Fruit fly (Drosophila melanogaster) whole organism, embryonic: ENCODE data around the gene Rab19.

Experiments
- Adf1 ChIP-seq: fragments of 200-800 bp; sonication (Bioruptor generic); IDR thresholded peaks from 2 replicates; pipeline ENCODE4 v1.3.6; 2022; ENCODE audit warnings: missing biosample characterization, missing genetic modification characterization
- Antp ChIP-seq: fragments of 200-800 bp; sonication (Bioruptor generic); optimal IDR thresholded peaks from 3 replicates; lab custom pipeline; 2016; ENCODE audit warnings: missing biosample characterization, missing genetic modification characterization
- CG10209 ChIP-seq: fragments of 200-800 bp; sonication (Bioruptor generic); optimal IDR thresholded peaks from 3 replicates; lab custom pipeline; 2017; ENCODE audit warnings: missing biosample characterization, mild to moderate bottlenecking, missing genetic modification characterization, missing genetic modification reagents
- CG10366 ChIP-seq: fragments of 200-800 bp; sonication (Bioruptor generic); IDR thresholded peaks from 2 replicates; pipeline ENCODE4 v1.3.6; 2022; ENCODE audit warnings: missing biosample characterization, missing genetic modification characterization
- CG11085 ChIP-seq: fragments of 200-800 bp; sonication (Bioruptor generic); IDR thresholded peaks from 2 replicates; pipeline ENCODE4 v1.3.6; 2022; ENCODE audit warnings: missing biosample characterization, missing genetic modification characterization
- CG15011 ChIP-seq: fragments of 200-800 bp; sonication (Bioruptor generic); optimal IDR thresholded peaks from 3 replicates; lab custom pipeline; 2018; ENCODE audit warnings: missing biosample characterization, mild to moderate bottlenecking, missing genetic modification characterization
- CG15514 ChIP-seq: fragments of 200-800 bp; sonication (Bioruptor generic); optimal IDR thresholded peaks from 3 replicates; lab custom pipeline; 2017; ENCODE audit warnings: missing biosample characterization, missing genetic modification characterization, mild to moderate bottlenecking, moderate library complexity, missing genetic modification reagents
- CG17829 ChIP-seq: fragments of 200-800 bp; optimal IDR thresholded peaks from 2 replicates; lab custom pipeline; 2019; ENCODE audit warnings: missing biosample characterization, mild to moderate bottlenecking, missing genetic modification characterization, moderate library complexity
- CG1832 ChIP-seq: fragments of 200-800 bp; sonication (Bioruptor generic); optimal IDR thresholded peaks from 2 replicates; lab custom pipeline; 2017; ENCODE audit warnings: missing biosample characterization, mild to moderate bottlenecking, missing genetic modification characterization, inconsistent platforms
- CG3281 ChIP-seq: fragments of 200-800 bp; sonication (Bioruptor generic); optimal IDR thresholded peaks from 3 replicates; lab custom pipeline; 2017; ENCODE audit warnings: missing biosample characterization, mild to moderate bottlenecking, missing genetic modification characterization
- CG6254 ChIP-seq: fragments of 200-800 bp; sonication (Bioruptor generic); optimal IDR thresholded peaks from 3 replicates; lab custom pipeline; 2017; ENCODE audit warnings: mild to moderate bottlenecking, missing biosample characterization, missing genetic modification reagents, missing genetic modification characterization
- CG6854 ChIP-seq: fragments of 200-800 bp; sonication (Bioruptor generic); optimal IDR thresholded peaks from 3 replicates; lab custom pipeline; 2017; ENCODE audit warnings: missing biosample characterization, mild to moderate bottlenecking, missing genetic modification characterization
- CG8388 ChIP-seq: fragments of 200-800 bp; sonication (Bioruptor generic); optimal IDR thresholded peaks from 2 replicates; lab custom pipeline; 2019; ENCODE audit warnings: missing biosample characterization, mild to moderate bottlenecking, missing genetic modification characterization, moderate library complexity
- CTCF ChIP-seq: fragments of 200-800 bp; sonication (Bioruptor generic); optimal IDR thresholded peaks from 2 replicates; lab custom pipeline; 2017; ENCODE audit warnings: missing biosample characterization, mild to moderate bottlenecking, missing genetic modification characterization, moderate library complexity
- Dip2 ChIP-seq: fragments of 200-800 bp; sonication (Bioruptor generic); IDR thresholded peaks from 2 replicates; pipeline ENCODE4 v1.3.6; 2022; ENCODE audit warnings: missing biosample characterization, missing genetic modification characterization
- Ets65A ChIP-seq: fragments of 200-800 bp; sonication (Bioruptor generic); peaks from one replicate; lab custom pipeline; 2016; ENCODE audit warnings: missing biosample characterization, missing genetic modification characterization
- Fer3 ChIP-seq: fragments of 200-800 bp; sonication (Bioruptor generic); optimal IDR thresholded peaks from 2 replicates; lab custom pipeline; 2018; ENCODE audit warnings: missing biosample characterization, mild to moderate bottlenecking, missing genetic modification characterization, moderate library complexity
- Gsc ChIP-seq: fragments of 200-800 bp; sonication (Bioruptor generic); IDR thresholded peaks from 2 replicates; pipeline ENCODE4 v1.3.6; 2022; ENCODE audit warnings: missing biosample characterization, missing genetic modification characterization
- HLH4C ChIP-seq: fragments of 200-800 bp; sonication (Bioruptor generic); IDR thresholded peaks from 3 replicates; pipeline ENCODE4 v1.3.6; 2022; ENCODE audit warnings: missing biosample characterization, missing genetic modification characterization; ENCODE audit not compliant: partially characterized antibody
- Hmr ChIP-seq: fragments of 200-800 bp; sonication (Bioruptor generic); optimal IDR thresholded peaks from 3 replicates; lab custom pipeline; 2017; ENCODE audit warnings: mild to moderate bottlenecking, missing biosample characterization, missing genetic modification reagents, missing genetic modification characterization
- Hsf ChIP-seq: fragments of 200-800 bp; sonication (Bioruptor generic); optimal IDR thresholded peaks from 3 replicates; lab custom pipeline; 2016; ENCODE audit warnings: missing biosample characterization, missing genetic modification characterization
- MTF-1 ChIP-seq: fragments of 200-800 bp; sonication (Bioruptor generic); optimal IDR thresholded peaks from 2 replicates; lab custom pipeline; 2018; ENCODE audit warnings: missing biosample characterization, mild to moderate bottlenecking, missing genetic modification characterization, borderline replicate concordance
- Neu2 ChIP-seq: fragments of 200-800 bp; sonication (Bioruptor generic); optimal IDR thresholded peaks from 3 replicates; lab custom pipeline; 2016; ENCODE audit warnings: missing biosample characterization, missing genetic modification characterization, borderline replicate concordance
- PHDP ChIP-seq: fragments of 200-800 bp; sonication (Bioruptor generic); optimal IDR thresholded peaks from 3 replicates; lab custom pipeline; 2018; ENCODE audit warnings: missing biosample characterization, mild to moderate bottlenecking, missing genetic modification characterization, moderate library complexity
- Ptx1 ChIP-seq: fragments of 200-800 bp; sonication (Bioruptor generic); IDR thresholded peaks from 2 replicates; pipeline ENCODE4 v1.3.6; 2022; ENCODE audit warnings: missing biosample characterization, missing genetic modification characterization
- Ravus ChIP-seq: fragments of 200-800 bp; sonication (Bioruptor generic); IDR thresholded peaks from 2 replicates; pipeline ENCODE4 v1.3.6; 2022; ENCODE audit warnings: missing biosample characterization, missing genetic modification characterization
- Rfx ChIP-seq: fragments of 200-800 bp; sonication (Bioruptor generic); IDR thresholded peaks from 2 replicates; pipeline ENCODE4 v1.3.6; 2022; ENCODE audit warnings: missing biosample characterization, missing genetic modification characterization
- Xrp1 ChIP-seq: fragments of 200-800 bp; sonication (Bioruptor generic); IDR thresholded peaks from 2 replicates; pipeline ENCODE4 v1.3.6; 2022; ENCODE audit warnings: missing biosample characterization, missing genetic modification characterization
- ab ChIP-seq: fragments of 200-800 bp; sonication (Bioruptor generic); optimal IDR thresholded peaks from 2 replicates; lab custom pipeline; 2016; ENCODE audit warnings: missing biosample characterization, missing genetic modification characterization
- amos ChIP-seq: fragments of 200-800 bp; sonication (Bioruptor generic); IDR thresholded peaks from 2 replicates; pipeline ENCODE4 v1.3.6; 2022; ENCODE audit warnings: missing biosample characterization, missing genetic modification characterization; ENCODE audit not compliant: partially characterized antibody
- aop ChIP-seq: fragments of 200-800 bp; sonication (Bioruptor generic); IDR thresholded peaks from 2 replicates; pipeline ENCODE4 v1.3.6; 2022; ENCODE audit warnings: missing biosample characterization, missing genetic modification characterization
- ara ChIP-seq: fragments of 200-800 bp; sonication (Bioruptor generic); IDR thresholded peaks from 2 replicates; pipeline ENCODE4 v1.3.6; 2022; ENCODE audit warnings: missing biosample characterization, missing genetic modification characterization
- ase ChIP-seq: fragments of 200-800 bp; sonication (Bioruptor generic); IDR thresholded peaks from 3 replicates; pipeline ENCODE4 v1.3.6; 2022; ENCODE audit warnings: missing biosample characterization, missing genetic modification characterization
- da ChIP-seq: fragments of 200-800 bp; sonication (Bioruptor generic); optimal IDR thresholded peaks from 2 replicates; lab custom pipeline; 2016; ENCODE audit warnings: missing biosample characterization, missing genetic modification characterization
- dan ChIP-seq: fragments of 200-800 bp; sonication (Bioruptor generic); IDR thresholded peaks from 2 replicates; pipeline ENCODE4 v1.3.6; 2022; ENCODE audit warnings: missing biosample characterization, missing genetic modification characterization
- exex ChIP-seq: fragments of 200-800 bp; sonication (Bioruptor generic); optimal IDR thresholded peaks from 4 replicates; lab custom pipeline; 2018; ENCODE audit warnings: missing biosample characterization, mild to moderate bottlenecking, missing genetic modification characterization, moderate library complexity
- gem ChIP-seq: fragments of 200-800 bp; sonication (Bioruptor generic); optimal IDR thresholded peaks from 2 replicates; lab custom pipeline; 2019; ENCODE audit warnings: missing biosample characterization, mild to moderate bottlenecking, missing genetic modification characterization, moderate library complexity
- gt ChIP-seq: fragments of 200-800 bp; sonication (Bioruptor generic); IDR thresholded peaks from 2 replicates; pipeline ENCODE4 v1.3.6; 2022; ENCODE audit warnings: missing biosample characterization, missing genetic modification characterization
- h ChIP-seq: fragments of >200 bp; optimal IDR thresholded peaks from 2 replicates; lab custom pipeline; 2017
- hb ChIP-seq: fragments of 200-800 bp; sonication (Bioruptor generic); IDR thresholded peaks from 3 replicates; pipeline ENCODE4 v1.3.6; 2022; ENCODE audit warnings: missing biosample characterization, missing genetic modification characterization; ENCODE audit not compliant: partially characterized antibody
- klu ChIP-seq: fragments of 200-800 bp; sonication (Bioruptor generic); IDR thresholded peaks from 2 replicates; pipeline ENCODE4 v1.3.6; 2022; ENCODE audit warnings: missing biosample characterization, missing genetic modification characterization
- lmd ChIP-seq: fragments of 200-800 bp; sonication (Bioruptor generic); IDR thresholded peaks from 2 replicates; pipeline ENCODE4 v1.3.6; 2022; ENCODE audit warnings: missing biosample characterization, missing genetic modification characterization
- mam ChIP-seq: fragments of 200-800 bp; sonication (Bioruptor generic); optimal IDR thresholded peaks from 3 replicates; lab custom pipeline; 2016; ENCODE audit warnings: missing biosample characterization, missing genetic modification characterization
- sc ChIP-seq, 3 experiments: fragments of >200 bp in 2 of 3; fragments of 200-800 bp in 1 of 3; sonication (Bioruptor generic) in 1 of 3; optimal IDR thresholded peaks; 2 replicates in 2 of 3; 3 replicates in 1 of 3; lab custom pipeline; 2017; ENCODE audit warnings: mild to moderate bottlenecking in 1 of 3, missing biosample characterization in 1 of 3, missing genetic modification characterization in 1 of 3, missing genetic modification reagents in 1 of 3
- scrt ChIP-seq: fragments of 200-800 bp; sonication (Bioruptor generic); optimal IDR thresholded peaks from 2 replicates; lab custom pipeline; 2018; ENCODE audit warnings: missing biosample characterization, mild to moderate bottlenecking, missing genetic modification characterization, moderate library complexity
- sens-2 ChIP-seq: fragments of 200-800 bp; sonication (Bioruptor generic); IDR thresholded peaks from 2 replicates; pipeline ENCODE4 v1.3.6; 2022; ENCODE audit warnings: missing biosample characterization, missing genetic modification characterization
- sna ChIP-seq: fragments of 200-800 bp; sonication (Bioruptor generic); IDR thresholded peaks from 2 replicates; pipeline ENCODE4 v1.3.6; 2022; ENCODE audit warnings: missing biosample characterization, missing genetic modification characterization; ENCODE audit not compliant: partially characterized antibody
- sr ChIP-seq: fragments of 200-800 bp; sonication (Bioruptor generic); IDR thresholded peaks from 3 replicates; pipeline ENCODE4 v1.3.6; 2022; ENCODE audit warnings: missing biosample characterization, missing genetic modification characterization
- tgo ChIP-seq: fragments of 200-800 bp; sonication (Bioruptor generic); IDR thresholded peaks from 3 replicates; pipeline ENCODE4 v1.3.6; 2022; ENCODE audit warnings: missing biosample characterization, missing genetic modification characterization
- yki ChIP-seq: fragments of >200 bp; optimal IDR thresholded peaks from 3 replicates; lab custom pipeline; 2018

The Rab19 gene

DNA sequence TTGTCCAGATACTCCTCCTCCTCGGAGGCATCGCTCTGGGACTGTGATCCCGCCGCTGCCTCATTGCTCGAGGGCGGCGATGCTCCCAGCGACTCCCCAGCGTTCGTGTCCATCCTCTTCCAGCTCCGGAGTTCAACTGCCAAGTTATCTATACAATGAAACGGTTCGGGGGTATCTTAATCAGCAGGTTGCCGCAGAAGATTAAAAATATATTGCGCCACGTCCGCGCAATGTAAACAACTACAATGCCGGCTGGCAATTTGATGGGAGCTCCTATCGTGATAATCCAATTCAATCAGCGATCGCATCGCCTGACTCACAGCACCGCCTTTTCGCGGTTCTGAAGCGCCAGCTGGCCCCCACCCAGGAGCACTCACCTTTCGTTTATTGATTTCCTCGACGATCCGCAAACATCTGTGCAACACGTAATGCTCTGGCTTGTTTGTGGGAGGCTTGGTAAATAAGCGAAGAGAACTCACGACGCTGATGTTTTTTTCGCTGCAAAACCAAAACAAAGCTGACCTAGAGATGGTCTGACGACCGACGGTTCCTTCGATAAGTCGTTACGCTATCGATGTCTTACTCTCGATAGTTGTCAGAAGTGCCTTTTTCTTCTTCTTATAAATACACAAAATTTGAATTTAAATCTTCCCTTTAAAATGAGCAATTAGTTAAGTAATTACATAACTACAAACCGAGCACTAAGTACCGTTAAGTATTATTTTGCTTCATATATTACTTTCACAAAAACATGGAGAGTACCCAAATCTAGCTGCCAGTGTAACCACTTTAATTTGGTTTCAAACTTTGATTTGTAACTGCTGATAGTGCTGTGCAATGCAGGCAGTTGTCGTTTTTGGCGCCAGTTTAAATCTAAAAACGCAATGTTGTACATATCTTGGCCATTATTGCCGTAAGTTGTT, 7.2 kb upstream of the Rab19 start, which contains the start of gene cert (continued):
- peak; percentile 36 for TF ChIP-seq CG17829 (tag; lab: Kevin White, UChicago)
- TF ChIP-seq yki = no peak
- no peak for TF ChIP-seq klu (GFP tag; lab: Robert Waterston, UW)
- TF ChIP-seq Hmr = peak; percentile 19
- TF ChIP-seq sr (GFP tag; lab: Robert Waterston, UW) = no peak
- no peak for TF ChIP-seq CG3281 (GFP tag; lab: Kevin White, UChicago)
- peak; percentile 11 for TF ChIP-seq gem
- no peak for TF ChIP-seq Neu2 (GFP tag; lab: Kevin White, UChicago)
- TF ChIP-seq Dip2 (GFP tag; lab: Robert Waterston, UW) = no peak
- no peak for TF ChIP-seq sens-2 (GFP tag; lab: Robert Waterston, UW)
- no peak for TF ChIP-seq CG1832 (GFP tag; lab: Kevin White, UChicago)
- no peak for TF ChIP-seq tgo
- TF ChIP-seq CTCF (GFP tag; lab: Kevin White, UChicago) = no peak
- TF ChIP-seq hb (GFP tag; lab: Robert Waterston, UW) = peak; percentile 86
- no peak for TF ChIP-seq Gsc (GFP tag; lab: Robert Waterston, UW)
- peak; percentile 72 for TF ChIP-seq CG15514
- peak; percentile 17 for TF ChIP-seq Adf1 (GFP tag; lab: Robert Waterston, UW)
- TF ChIP-seq CG10366 = no peak
- TF ChIP-seq Fer3 (tag; lab: Kevin White, UChicago) = no peak
- no peak for TF ChIP-seq lmd (GFP tag; lab: Robert Waterston, UW)
- TF ChIP-seq gt (GFP tag; lab: Robert Waterston, UW) = no peak
- peak; percentile 83 for TF ChIP-seq HLH4C (GFP tag; lab: Robert Waterston, UW)
- no peak for TF ChIP-seq CG6254 (GFP tag; lab: Kevin White, UChicago)
- no peak for TF ChIP-seq aop (GFP tag; lab: Robert Waterston, UW)
- TF ChIP-seq Xrp1 (GFP tag; lab: Robert Waterston, UW) = 0 out of 2 replicates have a peak, but pooled peaks have one; percentile 14
- no peak for TF ChIP-seq dan
- no peak for TF ChIP-seq sc (optimal IDR thresholded peaks at IDR 0.05; lab: Kevin White, UChicago)
- TF ChIP-seq sc (GFP tag; optimal IDR thresholded peaks at IDR 0.05; lab: Kevin White, UChicago) = no peak
- TF ChIP-seq Hsf (GFP tag; lab: Kevin White, UChicago) = peak; percentile 34
- TF ChIP-seq CG10209 (GFP tag; lab: Kevin White, UChicago) = no peak
- peak; percentile 87 for TF ChIP-seq sna
- TF ChIP-seq Antp (GFP tag; lab: Kevin White, UChicago) = no peak
- TF ChIP-seq CG11085 (GFP tag; lab: Robert Waterston, UW) = no peak
- TF ChIP-seq CG8388 (GFP tag; lab: Kevin White, UChicago) = no peak
- TF ChIP-seq CG6854 (GFP tag; lab: Kevin White, UChicago) = no peak
- peak; percentile 67 for TF ChIP-seq exex (tag; lab: Kevin White, UChicago)
- peak; percentile 26 for TF ChIP-seq scrt (GFP tag; lab: Kevin White, UChicago)
- TF ChIP-seq ara (GFP tag; lab: Robert Waterston, UW) = no peak
- no peak for TF ChIP-seq da (GFP tag; lab: Kevin White, UChicago)
- TF ChIP-seq Ptx1 (GFP tag; lab: Robert Waterston, UW) = no peak
- TF ChIP-seq Rfx = 0 out of 2 replicates have a peak, but pooled peaks have one; percentile 30
- no peak for TF ChIP-seq ab
- no peak for TF ChIP-seq CG15011 (GFP tag; lab: Kevin White, UChicago)
- TF ChIP-seq amos (GFP tag; lab: Robert Waterston, UW) = peak; percentile 91
- TF ChIP-seq MTF-1 (GFP tag; lab: Kevin White, UChicago) = no peak
- TF ChIP-seq mam (GFP tag; lab: Kevin White, UChicago) = peak; percentile 53
- TF ChIP-seq h (lab: Kevin White, UChicago) = no peak
- no peak for TF ChIP-seq Ravus (GFP tag; lab: Robert Waterston, UW)
- peak; percentile 15 for TF ChIP-seq PHDP (tag; lab: Kevin White, UChicago)
- TF ChIP-seq ase (GFP tag; lab: Robert Waterston, UW) = no peak
- peak; percentile 94 for TF ChIP-seq Ets65A
